Worm (Caenorhabditis elegans): Measurements from ENCODE around the gene T07G12.3.

DNA sequence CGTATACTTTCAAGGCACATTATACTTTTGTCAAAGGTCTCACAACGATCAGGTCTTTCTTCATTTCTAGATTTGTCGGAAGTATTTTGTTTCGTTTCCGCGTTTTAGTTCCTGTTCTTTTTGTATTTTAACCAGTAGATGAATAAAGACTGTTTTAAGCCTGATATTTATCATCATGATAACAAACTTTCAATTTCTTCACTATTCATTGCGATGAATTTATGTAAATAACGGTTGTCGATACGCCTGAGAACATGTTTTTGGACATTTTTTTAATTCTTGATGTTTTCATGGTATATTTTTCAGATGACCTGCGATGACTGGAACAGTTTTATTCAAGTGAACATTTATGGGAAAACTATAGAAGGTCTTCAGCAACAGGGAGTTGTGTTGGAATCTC lies 24.7 kb downstream of the T07G12.3 start, which contains the start of gene zim-3:
- TF ChIP-seq dao-5 (tag; optimal IDR thresholded peaks at IDR 0.05) (no peak), him-1 (tag; optimal IDR thresholded peaks at IDR 0.05) (no peak)

Data from whole organism, L4/young adult.